Fruit fly (Drosophila melanogaster): Measurements from ENCODE around the gene CG10853.
A peak's percentile ranks its signal among the peaks of the same experiment; 100 is the strongest.

Gene CG10853

DNA sequence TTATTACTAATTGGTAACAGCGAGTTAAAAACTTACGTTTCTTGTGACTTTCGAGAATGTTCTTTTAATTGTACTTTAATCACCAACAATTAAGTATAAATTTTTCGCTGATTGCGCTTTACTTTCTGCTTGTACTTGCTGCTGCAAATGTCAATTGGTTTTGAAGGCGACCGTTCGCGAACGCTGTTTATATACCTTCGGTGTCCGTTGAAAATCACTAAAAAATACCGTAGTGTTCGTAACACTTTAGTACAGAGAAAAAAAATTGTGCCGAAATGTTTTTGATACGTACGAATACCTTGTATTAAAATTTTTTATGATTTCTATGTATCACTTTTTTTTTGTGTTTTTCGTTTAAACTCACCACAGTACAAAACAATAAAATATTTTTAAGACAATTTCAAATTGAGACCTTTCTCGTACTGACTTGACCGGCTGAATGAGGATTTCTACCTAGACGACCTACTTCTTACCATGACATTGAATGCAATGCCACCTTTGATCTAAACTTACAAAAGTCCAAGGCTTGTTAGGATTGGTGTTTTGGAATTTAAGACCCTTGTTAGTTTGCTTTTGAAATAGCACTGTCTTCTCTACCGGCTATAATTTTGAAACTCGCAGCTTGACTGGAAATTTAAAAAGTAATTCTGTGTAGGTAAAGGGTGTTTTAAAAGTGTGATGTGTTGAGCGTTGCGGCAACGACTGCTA lies 45.0 kb upstream of the CG10853 start, which contains the start of gene Ubi-p63E (continued):
- TF ChIP-seq CG7786 (GFP tag; optimal IDR thresholded peaks at IDR 0.05) (peak; percentile 58), Fer2 (tag; optimal IDR thresholded peaks at IDR 0.05) (peak; percentile 56), Elba2 (GFP tag; optimal IDR thresholded peaks at IDR 0.05) (no peak), CG34376 (GFP tag; optimal IDR thresholded peaks at IDR 0.05) (peak; percentile 66), insv (GFP tag; optimal IDR thresholded peaks at IDR 0.05) (peak in 1 of 2 experiments; percentile 35), wor (GFP tag; IDR thresholded peaks at IDR 0.05) (no peak), jing (GFP tag; optimal IDR thresholded peaks at IDR 0.05) (peak; percentile 11), grau (tag; optimal IDR thresholded peaks at IDR 0.05) (peak; percentile 54), trh (GFP tag; optimal IDR thresholded peaks at IDR 0.05) (no peak), CG13287 (GFP tag; IDR thresholded peaks at IDR 0.05; ENCODE audit: partially characterized antibody) (no peak), sr (GFP tag; IDR thresholded peaks at IDR 0.05) (no peak), CG12155 (GFP tag; optimal IDR thresholded peaks at IDR 0.05) (peak; percentile 68), CG1832 (GFP tag; optimal IDR thresholded peaks at IDR 0.05) (no peak), HmgZ (tag; optimal IDR thresholded peaks at IDR 0.05) (peak; percentile 60), pnt (GFP tag; optimal IDR thresholded peaks at IDR 0.05) (peak; percentile 61), eve (GFP tag; optimal IDR thresholded peaks at IDR 0.05) (no peak), dmrt11E (tag; optimal IDR thresholded peaks at IDR 0.05) (peak; percentile 65), jigr1 (GFP tag; IDR thresholded peaks at IDR 0.05) (no peak), cato (GFP tag; optimal IDR thresholded peaks at IDR 0.05; ENCODE audit: borderline replicate concordance) (peak; percentile 34), dati (GFP tag; IDR thresholded peaks at IDR 0.05) (no peak), Nf-YB (GFP tag; optimal IDR thresholded peaks at IDR 0.05) (peak; percentile 35), Xrp1 (GFP tag; IDR thresholded peaks at IDR 0.05) (no peak), CG12659 (GFP tag; optimal IDR thresholded peaks at IDR 0.05) (peak; percentile 43), Mad (GFP tag; optimal IDR thresholded peaks at IDR 0.05) (peak; percentile 54), CG6654 (GFP tag; optimal IDR thresholded peaks at IDR 0.05) (peak; percentile 37), slbo (GFP tag; IDR thresholded peaks at IDR 0.05) (no peak), Lim3 (GFP tag; IDR thresholded peaks at IDR 0.05) (no peak), so (GFP tag; IDR thresholded peaks at IDR 0.05) (no peak), D19A (tag; optimal IDR thresholded peaks at IDR 0.05) (no peak), scrt (GFP tag; optimal IDR thresholded peaks at IDR 0.05) (peak; percentile 43), otp (GFP tag; IDR thresholded peaks at IDR 0.05) (no peak), CG10431 (GFP tag; optimal IDR thresholded peaks at IDR 0.05) (peak; percentile 50), dimm (GFP tag; IDR thresholded peaks at IDR 0.05) (no peak), CG10979 (tag; optimal IDR thresholded peaks at IDR 0.05) (peak; percentile 63), onecut (GFP tag; IDR thresholded peaks at IDR 0.05) (peak; percentile 42), knrl (GFP tag; IDR thresholded peaks at IDR 0.05; ENCODE audit: partially characterized antibody) (no peak), stc (GFP tag; IDR thresholded peaks at IDR 0.05) (no peak), CG4424 (GFP tag; optimal IDR thresholded peaks at IDR 0.05) (peak; percentile 67), CG2199 (GFP tag; IDR thresholded peaks at IDR 0.05) (no peak), NC2β (GFP tag; optimal IDR thresholded peaks at IDR 0.05) (peak; percentile 57), HHEX (GFP tag; optimal IDR thresholded peaks at IDR 0.05) (peak; percentile 40), sima (GFP tag; optimal IDR thresholded peaks at IDR 0.05) (no peak), Dip2 (GFP tag; IDR thresholded peaks at IDR 0.05) (no peak), pum (GFP tag; optimal IDR thresholded peaks at IDR 0.05) (peak; percentile 75), CG15011 (GFP tag; optimal IDR thresholded peaks at IDR 0.05) (peak; percentile 27), unpg (GFP tag; optimal IDR thresholded peaks at IDR 0.05) (peak; percentile 60), Oli (tag; optimal IDR thresholded peaks at IDR 0.05) (peak; percentile 55), btn (GFP tag; optimal IDR thresholded peaks at IDR 0.05) (no peak), CG12942 (GFP tag; optimal IDR thresholded peaks at IDR 0.05) (peak; percentile 72), CG8388 (GFP tag; optimal IDR thresholded peaks at IDR 0.05) (peak; percentile 48)
